Worm (Caenorhabditis elegans): Measurements from ENCODE around the gene F42G2.2.

The F42G2.2 gene

DNA sequence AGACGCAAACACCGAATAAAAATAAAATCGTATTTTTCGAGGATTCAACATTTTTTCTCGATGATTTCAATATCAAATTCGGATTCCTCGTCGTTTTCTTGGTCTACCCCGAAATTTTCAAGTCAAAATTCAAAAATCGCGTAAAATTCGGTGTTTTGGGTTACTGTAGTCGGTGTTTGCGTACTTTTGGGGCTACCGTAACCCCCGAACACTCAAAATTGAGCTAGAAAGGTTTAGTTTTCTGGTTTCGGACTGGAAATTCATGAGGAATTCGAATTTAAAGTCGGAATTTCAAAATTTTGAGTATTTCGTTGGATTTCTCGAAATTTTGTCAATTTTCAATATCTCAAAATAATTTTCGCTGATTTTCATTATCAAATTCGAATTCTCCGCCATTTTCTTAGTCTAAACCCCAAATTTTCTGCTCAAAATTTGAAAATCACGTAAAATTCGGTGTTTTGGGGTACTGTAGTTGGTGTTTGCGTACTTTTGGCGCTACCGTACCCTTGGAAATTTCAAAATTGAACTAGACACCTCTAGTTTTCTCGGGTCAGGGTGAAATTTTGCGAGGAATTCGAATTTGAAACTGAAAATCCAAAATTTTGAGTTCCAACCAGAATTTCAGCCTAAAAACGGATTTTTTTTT is 34.0 kb downstream of the F42G2.2 start:
- TF ChIP-seq athp-1 (tag; optimal IDR thresholded peaks at IDR 0.05) (no peak), lsl-1 (GFP tag; optimal IDR thresholded peaks at IDR 0.05) (peak; percentile 1)

DNA sequence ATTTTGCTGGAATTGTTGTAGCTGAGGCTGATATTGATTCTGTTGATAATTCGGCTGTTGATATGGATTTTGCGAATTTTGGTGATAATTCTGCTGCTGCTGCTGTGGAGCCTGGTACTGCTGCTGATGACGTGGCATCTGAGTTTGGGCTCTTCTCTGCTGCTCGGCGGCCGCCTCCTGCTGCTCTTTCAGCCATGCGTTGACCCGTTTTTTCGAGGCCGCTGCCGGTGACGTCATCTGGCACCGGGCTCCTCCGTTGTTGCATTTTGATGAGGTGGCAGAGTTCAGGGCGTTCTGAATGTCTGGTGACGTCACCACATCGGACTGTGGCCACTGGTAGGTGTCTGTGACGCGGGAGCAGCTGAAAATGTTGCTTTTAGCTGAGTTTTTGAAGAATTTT is 35.0 kb downstream of the F42G2.2 start:
- TF ChIP-seq egrh-3 (GFP tag; IDR thresholded peaks at IDR 0.05) = peak; percentile 71
- TF ChIP-seq zfh-2 (GFP tag; conservative IDR thresholded peaks at IDR 0.05) = peak; percentile 86
- no peak for TF ChIP-seq xnd-1 (tag; optimal IDR thresholded peaks at IDR 0.05)

DNA sequence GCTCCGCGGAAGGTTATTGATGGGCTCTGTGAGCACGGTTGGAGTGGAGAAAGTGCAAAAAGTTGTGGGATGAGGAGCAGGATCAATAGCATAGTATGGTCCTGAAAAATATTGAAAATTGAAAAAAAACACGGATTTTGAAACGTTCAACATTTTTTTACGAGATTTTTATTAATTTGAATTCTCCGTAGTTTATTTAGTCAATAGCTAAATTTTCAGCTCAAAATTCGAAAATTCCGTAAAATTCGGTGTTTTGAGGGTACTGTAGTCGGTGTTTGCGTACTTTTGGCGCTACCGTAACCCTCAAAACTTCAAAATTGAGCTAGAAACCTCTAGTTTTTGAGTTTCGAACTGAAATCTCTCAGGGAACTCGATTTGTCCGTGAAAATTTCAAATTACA is 36.9 kb downstream of the F42G2.2 start, which contains the start of gene pqn-42:
Gene pqn-42 (minus strand): TSS at position 101 of the 400 bp plus-strand sequence.
- TF ChIP-seq dpl-1 (GFP tag; optimal IDR thresholded peaks at IDR 0.05) (no peak), zfh-2 (GFP tag; conservative IDR thresholded peaks at IDR 0.05) (no peak), zim-3 (tag; optimal IDR thresholded peaks at IDR 0.05) (no peak), sea-2 (GFP tag; IDR thresholded peaks at IDR 0.05) (no peak), F37B4.10 (GFP tag; IDR thresholded peaks at IDR 0.05) (no peak), ceh-91 (GFP tag; IDR thresholded peaks at IDR 0.05) (no peak), lsl-1 (GFP tag; optimal IDR thresholded peaks at IDR 0.05) (no peak), F39B2.1 (GFP tag; IDR thresholded peaks at IDR 0.05) (no peak), D2030.7 (GFP tag; IDR thresholded peaks at IDR 0.05) (no peak), tbx-9 (tag; optimal IDR thresholded peaks at IDR 0.05; ENCODE audit: borderline replicate concordance) (no peak), chd-7 (tag; optimal IDR thresholded peaks at IDR 0.05) (no peak), B0019.2 (GFP tag; conservative IDR thresholded peaks at IDR 0.05) (no peak)

DNA sequence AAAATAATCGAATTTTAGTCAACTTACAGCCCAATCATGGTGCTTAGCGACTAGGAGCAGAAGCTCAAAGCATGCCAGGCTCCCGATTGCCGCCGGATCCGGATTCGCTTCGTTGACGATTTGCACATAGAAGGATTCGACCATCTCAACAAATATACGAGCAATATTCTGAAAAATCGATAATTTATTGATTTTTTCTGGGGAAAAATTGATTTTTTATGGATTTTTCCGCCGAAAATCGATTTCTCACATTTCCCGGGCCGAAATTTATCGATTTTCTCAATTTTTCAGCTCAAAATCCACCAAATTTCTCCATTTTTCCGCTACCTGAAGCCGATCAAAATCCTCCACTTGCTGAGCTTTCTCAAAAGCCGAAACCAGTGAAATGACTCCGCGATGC is 46.9 kb downstream of the F42G2.2 start:
- TF ChIP-seq egl-44 (GFP tag; IDR thresholded peaks at IDR 0.05) (no peak), nhr-179 (tag; optimal IDR thresholded peaks at IDR 0.05) (no peak), sptf-2 (GFP tag; optimal IDR thresholded peaks at IDR 0.05) (no peak), cebp-1 (GFP tag; IDR thresholded peaks at IDR 0.05) (no peak), cebp-1 (tag; optimal IDR thresholded peaks at IDR 0.05) (no peak), lin-26 (GFP tag; IDR thresholded peaks at IDR 0.05) (no peak), nhr-90 (tag; optimal IDR thresholded peaks at IDR 0.05) (no peak)

ce11 chrII:2473270-2473669 is 51.3 kb downstream of the F42G2.2 start, which contains the start of gene tsr-1:
Gene tsr-1 (minus strand): TSS chrII:2473370.
- TF ChIP-seq egrh-3 (GFP tag; IDR thresholded peaks at IDR 0.05) (no peak), attf-5 (GFP tag; optimal IDR thresholded peaks at IDR 0.05) (no peak), lin-40 (tag; optimal IDR thresholded peaks at IDR 0.05) (no peak), F49E8.2 (tag; optimal IDR thresholded peaks at IDR 0.05; ENCODE audit: insufficient read depth) (no peak), Y67H2A.10 (GFP tag; conservative IDR thresholded peaks at IDR 0.05) (no peak), snpc-3.4 (tag; optimal IDR thresholded peaks at IDR 0.05) (no peak), F10E7.11 (tag; optimal IDR thresholded peaks at IDR 0.05) (no peak), nhr-179 (tag; optimal IDR thresholded peaks at IDR 0.05) (no peak), ama-1 (optimal IDR thresholded peaks at IDR 0.05) (no peak), ama-1 (GFP tag; optimal IDR thresholded peaks at IDR 0.05) (no peak), Y53F4B.3 (GFP tag; IDR thresholded peaks at IDR 0.05) (no peak), repo-1 (tag; optimal IDR thresholded peaks at IDR 0.05) (no peak), nhr-120 (GFP tag; IDR thresholded peaks at IDR 0.05) (no peak), snpc-4 (GFP tag; optimal IDR thresholded peaks at IDR 0.05) (no peak), snpc-4 (tag; optimal IDR thresholded peaks at IDR 0.05) (no peak), athp-1 (tag; optimal IDR thresholded peaks at IDR 0.05) (no peak), mxl-1 (tag; optimal IDR thresholded peaks at IDR 0.05) (no peak)
